Worm (Caenorhabditis elegans) whole organism, L4/young adult: ENCODE measurements around the gene T26A8.3.

Experiments used
- W03F9.2 ChIP-seq: fragments of 150-350 bp; optimal IDR thresholded peaks from 2 replicates; lab custom pipeline; 2014; ENCODE audit warnings: missing biosample characterization, missing genetic modification characterization
- dao-5 ChIP-seq: sonication (generic microtip); optimal IDR thresholded peaks from 2 replicates; lab custom pipeline; 2016; ENCODE audit warnings: missing genotype, missing genetic modification characterization, moderate library complexity, missing compliant biosample characterization
- him-1 ChIP-seq: sonication (generic microtip); optimal IDR thresholded peaks from 2 replicates; lab custom pipeline; 2016; ENCODE audit warnings: missing genotype, missing genetic modification reagents, missing genetic modification characterization, missing compliant biosample characterization

DNA sequence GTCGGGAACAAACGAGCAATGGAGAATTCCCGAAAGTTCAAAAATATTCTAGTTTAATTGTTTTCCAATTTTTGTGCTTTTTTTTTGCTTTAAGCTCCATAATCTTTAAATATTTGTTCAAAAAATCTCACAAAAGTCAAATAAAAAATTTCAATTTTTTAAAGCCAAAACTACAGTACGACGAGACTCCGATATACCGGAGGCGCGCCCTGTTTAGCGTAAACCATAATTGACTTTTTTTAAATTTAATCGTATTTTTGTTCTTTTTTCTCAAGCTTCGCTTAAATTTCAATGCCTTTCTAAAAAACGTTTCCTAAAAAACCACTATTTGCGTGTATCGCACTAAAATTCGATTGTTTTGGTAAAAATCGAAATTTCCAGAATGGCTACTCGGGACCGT is 30.5 kb upstream of the T26A8.3 start, which contains the start of gene syx-4:
- TF ChIP-seq him-1 (tag; lab: Kevin White, UChicago) (no peak), dao-5 (no peak), W03F9.2 (tag; lab: Kevin White, UChicago) (no peak)
